Fruit fly (Drosophila melanogaster): Measurements from ENCODE around the gene U2af50.

DNA sequence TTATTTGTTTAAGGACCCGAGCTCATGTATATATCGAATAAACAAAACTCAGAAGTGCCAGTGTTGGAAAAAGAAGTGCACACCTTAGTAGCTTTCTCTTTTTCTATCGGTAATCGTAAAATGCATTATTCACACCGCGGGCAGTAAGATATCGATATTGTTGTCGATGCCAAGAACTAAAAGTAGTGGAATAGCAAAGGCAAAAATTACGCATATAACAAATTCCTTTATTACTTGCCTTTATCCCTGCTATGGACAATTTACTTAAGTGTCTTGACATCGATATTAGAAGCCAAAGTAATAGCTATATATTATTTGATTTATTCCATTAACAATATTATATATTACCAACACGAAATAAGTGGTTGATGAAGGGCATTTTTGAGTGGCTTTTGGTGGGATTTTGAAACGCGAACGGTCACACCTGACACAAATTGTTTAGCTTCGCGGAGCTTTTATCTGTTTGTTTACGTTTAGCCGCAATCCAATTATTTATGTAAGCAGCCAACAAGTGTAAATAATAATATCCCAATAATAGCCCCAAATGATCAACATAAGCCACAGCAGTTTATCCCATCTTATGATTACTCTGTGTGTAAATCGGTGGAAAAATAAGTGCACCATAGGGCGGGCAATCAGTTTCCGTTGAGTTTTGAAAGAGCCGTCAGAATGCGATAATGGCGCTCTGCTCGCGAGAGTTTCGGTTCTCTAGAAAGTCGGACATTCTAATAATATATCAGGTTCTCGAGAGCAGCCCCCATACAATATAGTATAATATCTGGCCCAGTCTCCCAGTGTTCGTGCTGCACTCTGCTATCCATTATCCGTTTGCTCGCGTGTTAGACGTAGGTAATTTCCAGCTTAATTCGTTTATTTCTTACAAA lies 26.2 kb upstream of the U2af50 start, which contains the start of the genes CG9992 and CG4239:
- TF ChIP-seq CG8478 (optimal IDR thresholded peaks at IDR 0.05) (no peak), CTCF (optimal IDR thresholded peaks at IDR 0.05) (no peak)

All from S2 (cell line).